Worm (Caenorhabditis elegans) whole organism, L4 larva: ENCODE results near the gene F22D3.4.

Source experiments
- D1046.2 ChIP-seq: fragments of 200-800 bp; sonication (Bioruptor generic); IDR thresholded peaks from 2 replicates; pipeline ENCODE4 v1.3.6; 2022; ENCODE audit warnings: missing genetic modification characterization, missing compliant biosample characterization
- F10B5.3 ChIP-seq: sonication (generic microtip); optimal IDR thresholded peaks from 2 replicates; lab custom pipeline; 2016; ENCODE audit warnings: mild to moderate bottlenecking, missing genetic modification characterization, missing compliant biosample characterization
- F49E8.2 ChIP-seq: sonication (generic microtip); optimal IDR thresholded peaks from 2 replicates; lab custom pipeline; 2016; ENCODE audit warnings: missing compliant biosample characterization, mild to moderate bottlenecking, missing genetic modification characterization, borderline replicate concordance
- R02D3.7 ChIP-seq: fragments of 150-350 bp; sonication (generic microtip); optimal IDR thresholded peaks from 3 replicates; lab custom pipeline; 2014; ENCODE audit warnings: missing biosample characterization, missing genetic modification characterization
- T26A8.4 ChIP-seq: fragments of 200-800 bp; sonication (Bioruptor generic); IDR thresholded peaks from 2 replicates; pipeline ENCODE4 v1.3.6; 2022; ENCODE audit warnings: missing genetic modification characterization, missing compliant biosample characterization
- Y105C5A.15 ChIP-seq: fragments of 200-800 bp; sonication (Bioruptor generic); IDR thresholded peaks from 2 replicates; pipeline ENCODE4 v1.3.6; 2022; ENCODE audit warnings: missing genetic modification characterization, missing compliant biosample characterization
- Y5F2A.4 ChIP-seq: fragments of 200-800 bp; sonication (Bioruptor generic); optimal IDR thresholded peaks from 2 replicates; lab custom pipeline; 2018; ENCODE audit warnings: mild to moderate bottlenecking, missing genetic modification characterization, missing compliant biosample characterization
- Y75B8A.6 ChIP-seq: fragments of 200-800 bp; sonication (Bioruptor generic); IDR thresholded peaks from 2 replicates; pipeline ENCODE4 v1.3.6; 2022; ENCODE audit warnings: missing genetic modification reagents, missing genetic modification characterization, missing compliant biosample characterization
- ZK337.2 ChIP-seq: fragments of 200-800 bp; sonication (Bioruptor generic); IDR thresholded peaks from 2 replicates; pipeline ENCODE4 v1.3.6; 2022; ENCODE audit warnings: missing genetic modification reagents, missing genetic modification characterization, missing compliant biosample characterization
- ZK546.5 ChIP-seq, 2 experiments: sonication (generic microtip); optimal IDR thresholded peaks; 2 replicates each; lab custom pipeline; 2017; ENCODE audit warnings: missing biosample characterization in 2 of 2, missing genetic modification characterization in 2 of 2
- ceh-32 ChIP-seq: sonication (generic microtip); optimal IDR thresholded peaks from 2 replicates; lab custom pipeline; 2016; ENCODE audit warnings: mild to moderate bottlenecking, missing genetic modification characterization, missing compliant biosample characterization; ENCODE audit not compliant: poor library complexity
- ceh-44 ChIP-seq: fragments of 200-800 bp; sonication (Bioruptor generic); IDR thresholded peaks from 2 replicates; pipeline ENCODE4 v1.3.6; 2022; ENCODE audit warnings: missing genetic modification reagents, missing genetic modification characterization, missing compliant biosample characterization
- cey-2 ChIP-seq: sonication (generic microtip); optimal IDR thresholded peaks from 3 replicates; lab custom pipeline; 2017; ENCODE audit warnings: missing genetic modification characterization, mild to moderate bottlenecking, missing compliant biosample characterization, antibody characterized with exemption, borderline replicate concordance; ENCODE audit not compliant: insufficient read depth
- ctbp-1 ChIP-seq: fragments of 200-800 bp; sonication (Bioruptor generic); IDR thresholded peaks from 2 replicates; pipeline ENCODE4 v1.3.6; 2022; ENCODE audit warnings: missing genetic modification reagents, missing genetic modification characterization, missing compliant biosample characterization
- daf-12 ChIP-seq: fragments of 150-350 bp; optimal IDR thresholded peaks from 2 replicates; lab custom pipeline; 2014; ENCODE audit warnings: missing biosample characterization, missing genetic modification reagents, missing genetic modification characterization
- daf-16 ChIP-seq, 3 experiments: sonication (generic microtip); optimal IDR thresholded peaks; 2 replicates each; lab custom pipeline; 2016 to 2017; ENCODE audit warnings: missing genetic modification characterization in 3 of 3, missing genetic modification reagents in 3 of 3, mild to moderate bottlenecking in 2 of 3, missing compliant biosample characterization in 2 of 3, missing biosample characterization in 1 of 3, moderate library complexity in 1 of 3
- daf-19 ChIP-seq: fragments of 200-800 bp; sonication (Bioruptor generic); conservative IDR thresholded peaks from 2 replicates; pipeline ENCODE4 v1.3.6; 2022; ENCODE audit warnings: missing genetic modification characterization, missing compliant biosample characterization
- daf-8 ChIP-seq: fragments of 200-800 bp; sonication (Bioruptor generic); IDR thresholded peaks from 2 replicates; pipeline ENCODE4 v1.3.6; 2022; ENCODE audit warnings: missing genetic modification characterization, missing compliant biosample characterization
- dmd-8 ChIP-seq: fragments of 200-800 bp; sonication (Bioruptor generic); IDR thresholded peaks from 2 replicates; pipeline ENCODE4 v1.3.6; 2022; ENCODE audit warnings: missing genetic modification characterization, missing compliant biosample characterization
- egl-27 ChIP-seq: sonication (generic microtip); optimal IDR thresholded peaks from 3 replicates; lab custom pipeline; 2017; ENCODE audit warnings: missing biosample characterization, missing genetic modification reagents, missing genetic modification characterization
- egl-43 ChIP-seq: fragments of 200-800 bp; sonication (Bioruptor generic); IDR thresholded peaks from 2 replicates; pipeline ENCODE4 v1.3.6; 2022; ENCODE audit warnings: missing genetic modification reagents, missing genetic modification characterization, missing compliant biosample characterization
- fkh-10 ChIP-seq: fragments of 150-350 bp; optimal IDR thresholded peaks from 2 replicates; lab custom pipeline; 2014; ENCODE audit warnings: missing biosample characterization, missing genetic modification reagents, missing genetic modification characterization
- hif-1 ChIP-seq, 2 experiments: sonication (generic microtip); optimal IDR thresholded peaks; 2 replicates each; lab custom pipeline; 2016 to 2017; ENCODE audit warnings: missing compliant biosample characterization in 2 of 2, missing genetic modification characterization in 2 of 2, missing genetic modification reagents in 2 of 2, missing genotype in 2 of 2, mild to moderate bottlenecking in 1 of 2
- hlh-11 ChIP-seq: fragments of 200-800 bp; sonication (Bioruptor generic); optimal IDR thresholded peaks from 2 replicates; lab custom pipeline; 2018; ENCODE audit warnings: mild to moderate bottlenecking, missing genetic modification characterization, missing compliant biosample characterization
- hlh-30 ChIP-seq: sonication (generic microtip); optimal IDR thresholded peaks from 2 replicates; lab custom pipeline; 2017; ENCODE audit warnings: antibody characterized with exemption, mild to moderate bottlenecking, missing genetic modification characterization, missing compliant biosample characterization; ENCODE audit not compliant: insufficient read depth
- lim-7 ChIP-seq: fragments of 200-800 bp; sonication (Bioruptor generic); IDR thresholded peaks from 2 replicates; pipeline ENCODE4 v1.3.6; 2022; ENCODE audit warnings: missing genetic modification characterization, missing compliant biosample characterization
- lin-29 ChIP-seq: fragments of 200-800 bp; sonication (Bioruptor generic); IDR thresholded peaks from 2 replicates; pipeline ENCODE4 v1.3.6; 2022; ENCODE audit warnings: missing genetic modification reagents, missing genetic modification characterization, missing compliant biosample characterization
- lsy-2 ChIP-seq, 2 experiments: fragments of 150-350 bp in 1 of 2; sonication (generic microtip) in 1 of 2; optimal IDR thresholded peaks; 2 replicates each; lab custom pipeline; 2014 to 2017; ENCODE audit warnings: missing biosample characterization in 2 of 2, missing genetic modification characterization in 2 of 2
- madf-5 ChIP-seq, 2 experiments: fragments of 200-800 bp; sonication (Bioruptor generic); IDR thresholded peaks; 2 replicates each; pipeline ENCODE4 v1.3.6; 2022; ENCODE audit warnings: missing compliant biosample characterization in 2 of 2, missing genetic modification characterization in 2 of 2
- madf-9 ChIP-seq: fragments of 200-800 bp; sonication (Bioruptor generic); conservative IDR thresholded peaks from 2 replicates; pipeline ENCODE4 v1.3.6; 2022; ENCODE audit warnings: missing genetic modification reagents, missing genetic modification characterization, missing compliant biosample characterization
- mdt-29 ChIP-seq: fragments of 200-800 bp; sonication (Bioruptor generic); IDR thresholded peaks from 2 replicates; pipeline ENCODE4 v1.3.6; 2022; ENCODE audit warnings: missing genetic modification reagents, missing genetic modification characterization, missing compliant biosample characterization
- mxl-2 ChIP-seq: fragments of 200-800 bp; sonication (Bioruptor generic); conservative IDR thresholded peaks from 2 replicates; pipeline ENCODE4 v1.3.6; 2022; ENCODE audit warnings: missing genetic modification reagents, missing genetic modification characterization, missing compliant biosample characterization
- mxl-3 ChIP-seq: fragments of 200-800 bp; sonication (Bioruptor generic); optimal IDR thresholded peaks from 2 replicates; lab custom pipeline; 2018; ENCODE audit warnings: mild to moderate bottlenecking, missing genetic modification characterization, missing compliant biosample characterization
- nhr-10 ChIP-seq: fragments of 150-350 bp; optimal IDR thresholded peaks from 2 replicates; lab custom pipeline; 2014; ENCODE audit warnings: missing biosample characterization, missing genetic modification characterization
- nhr-111 ChIP-seq: fragments of 200-800 bp; sonication (Bioruptor generic); optimal IDR thresholded peaks from 2 replicates; lab custom pipeline; 2018; ENCODE audit warnings: mild to moderate bottlenecking, missing genetic modification characterization, missing compliant biosample characterization
- nhr-237 ChIP-seq: sonication (generic microtip); optimal IDR thresholded peaks from 2 replicates; lab custom pipeline; 2017; ENCODE audit warnings: missing biosample characterization, missing genetic modification characterization
- nhr-25 ChIP-seq: sonication (generic microtip); optimal IDR thresholded peaks from 2 replicates; lab custom pipeline; 2017; ENCODE audit warnings: missing genetic modification characterization, mild to moderate bottlenecking, missing compliant biosample characterization, antibody characterized with exemption, moderate library complexity, borderline replicate concordance; ENCODE audit not compliant: insufficient read depth
- nhr-41 ChIP-seq: fragments of 200-800 bp; sonication (Bioruptor generic); IDR thresholded peaks from 2 replicates; pipeline ENCODE4 v1.3.6; 2022; ENCODE audit warnings: missing genetic modification reagents, missing genetic modification characterization, missing compliant biosample characterization
- nhr-42 ChIP-seq: fragments of 200-800 bp; sonication (Bioruptor generic); IDR thresholded peaks from 2 replicates; pipeline ENCODE4 v1.3.6; 2022; ENCODE audit warnings: missing genetic modification characterization, missing compliant biosample characterization
- nhr-48 ChIP-seq: sonication (generic microtip); optimal IDR thresholded peaks from 2 replicates; lab custom pipeline; 2016; ENCODE audit warnings: mild to moderate bottlenecking, missing genetic modification characterization, missing compliant biosample characterization
- snpc-1.2 ChIP-seq: fragments of 200-800 bp; sonication (Bioruptor generic); IDR thresholded peaks from 2 replicates; pipeline ENCODE4 v1.3.6; 2022; ENCODE audit warnings: missing genetic modification reagents, missing genetic modification characterization, missing compliant biosample characterization
- snpc-4 ChIP-seq: fragments of 150-350 bp; optimal IDR thresholded peaks from 2 replicates; lab custom pipeline; 2014; ENCODE audit warnings: missing biosample characterization, missing genetic modification characterization
- spr-1 ChIP-seq: sonication (generic microtip); optimal IDR thresholded peaks from 2 replicates; lab custom pipeline; 2016; ENCODE audit warnings: mild to moderate bottlenecking, missing genetic modification characterization, missing compliant biosample characterization
- spr-3 ChIP-seq: fragments of 200-800 bp; sonication (Bioruptor generic); optimal IDR thresholded peaks from 2 replicates; lab custom pipeline; 2018; ENCODE audit warnings: mild to moderate bottlenecking, missing genetic modification characterization, missing compliant biosample characterization
- vab-7 ChIP-seq: fragments of 200-800 bp; sonication (Bioruptor generic); IDR thresholded peaks from 2 replicates; pipeline ENCODE4 v1.3.6; 2022; ENCODE audit warnings: missing genetic modification reagents, missing genetic modification characterization, missing compliant biosample characterization
- zag-1 ChIP-seq: fragments of 150-350 bp; optimal IDR thresholded peaks from 2 replicates; lab custom pipeline; 2014; ENCODE audit warnings: missing biosample characterization, missing genetic modification characterization
- zfp-2 ChIP-seq: sonication (generic microtip); optimal IDR thresholded peaks from 2 replicates; lab custom pipeline; 2016; ENCODE audit warnings: mild to moderate bottlenecking, missing genetic modification characterization, missing compliant biosample characterization
- zfp-3 ChIP-seq: fragments of 200-800 bp; sonication (Bioruptor generic); conservative IDR thresholded peaks from 2 replicates; pipeline ENCODE4 v1.3.6; 2022; ENCODE audit warnings: missing genetic modification reagents, missing genetic modification characterization, missing compliant biosample characterization
- zip-11 ChIP-seq: fragments of 200-800 bp; sonication (Bioruptor generic); IDR thresholded peaks from 2 replicates; pipeline ENCODE4 v1.3.6; 2022; ENCODE audit warnings: missing genetic modification characterization, missing compliant biosample characterization
- ztf-7 ChIP-seq: fragments of 150-350 bp; optimal IDR thresholded peaks from 2 replicates; lab custom pipeline; 2014; ENCODE audit warnings: missing biosample characterization, missing genetic modification characterization

F22D3.4 gene

ce11 chrII:6926488-6926887 is 915 bp downstream of the F22D3.4 start (continued):
- TF ChIP-seq mxl-2 (GFP tag; lab: Robert Waterston, UW): no peak
- no peak for TF ChIP-seq ztf-7 (tag; lab: Kevin White, UChicago)
- no peak for TF ChIP-seq lin-29 (GFP tag; lab: Robert Waterston, UW)
- TF ChIP-seq spr-3 (GFP tag; lab: Kevin White, UChicago): no peak
- peak; percentile 37; the same call in 1 of the 2 replicates for TF ChIP-seq egl-43 (GFP tag; lab: Robert Waterston, UW)
- peak; percentile 0 for TF ChIP-seq spr-1 (tag; lab: Kevin White, UChicago)
- TF ChIP-seq madf-5 (GFP tag; IDR thresholded peaks at IDR 0.05; lab: Robert Waterston, UW): no peak
- TF ChIP-seq egl-27 (tag; lab: Kevin White, UChicago): no peak
- peak; percentile 31; the same call in 1 of the 2 replicates for TF ChIP-seq madf-9 (GFP tag; lab: Robert Waterston, UW)
- TF ChIP-seq Y105C5A.15: no peak
- TF ChIP-seq ctbp-1 (GFP tag; lab: Robert Waterston, UW): peak; percentile 72
- no peak for TF ChIP-seq D1046.2 (GFP tag; lab: Robert Waterston, UW)
- TF ChIP-seq ceh-44: no peak
- no peak for TF ChIP-seq daf-12 (tag; lab: Kevin White, UChicago)
- no peak for TF ChIP-seq nhr-111 (GFP tag; lab: Kevin White, UChicago)
- TF ChIP-seq cey-2: no peak
- no peak for TF ChIP-seq nhr-237
- no peak for TF ChIP-seq F49E8.2 (tag; lab: Kevin White, UChicago)
- peak; percentile 94 for TF ChIP-seq hlh-11 (tag; lab: Kevin White, UChicago)
- TF ChIP-seq Y5F2A.4 (GFP tag; lab: Kevin White, UChicago): no peak
- TF ChIP-seq daf-8 (GFP tag; lab: Robert Waterston, UW): no peak
- TF ChIP-seq R02D3.7 (tag; lab: Kevin White, UChicago): no peak
- TF ChIP-seq nhr-42: no peak
- TF ChIP-seq zfp-3 (GFP tag; lab: Robert Waterston, UW): 0 out of 2 replicates have a peak, but pooled peaks have one; percentile 16
- no peak for TF ChIP-seq snpc-1.2
- peak; percentile 9 for TF ChIP-seq F10B5.3 (tag; lab: Kevin White, UChicago)
- TF ChIP-seq lsy-2 (tag; optimal IDR thresholded peaks at IDR 0.05; lab: Kevin White, UChicago): peak; percentile 46 to 79
- TF ChIP-seq nhr-41: no peak
- peak; percentile 75 for TF ChIP-seq nhr-48 (tag; lab: Kevin White, UChicago)
- TF ChIP-seq zag-1 (tag; lab: Kevin White, UChicago): no peak
- TF ChIP-seq Y75B8A.6: no peak
- no peak for TF ChIP-seq vab-7 (GFP tag; lab: Robert Waterston, UW)
- TF ChIP-seq ZK337.2: 0 out of 2 replicates have a peak, but pooled peaks have one; percentile 46
- peak; percentile 40 for TF ChIP-seq nhr-10 (tag; lab: Kevin White, UChicago)
- TF ChIP-seq lim-7 (GFP tag; lab: Robert Waterston, UW): no peak
- TF ChIP-seq daf-19 (GFP tag; lab: Robert Waterston, UW): no peak
- no peak for TF ChIP-seq mdt-29 (GFP tag; lab: Robert Waterston, UW)
- TF ChIP-seq T26A8.4 (GFP tag; lab: Robert Waterston, UW): no peak
- peak; percentile 94 for TF ChIP-seq hlh-30 (tag; lab: Kevin White, UChicago)
- peak; percentile 78 for TF ChIP-seq mxl-3
- peak; percentile 42 for TF ChIP-seq fkh-10
- TF ChIP-seq snpc-4 (tag; lab: Kevin White, UChicago): no peak
- peak; percentile 18 to 40 for TF ChIP-seq daf-16 (GFP tag; optimal IDR thresholded peaks at IDR 0.05; lab: Kevin White, UChicago)
- TF ChIP-seq daf-16 (tag; optimal IDR thresholded peaks at IDR 0.05; lab: Kevin White, UChicago): peak; percentile 69
- TF ChIP-seq zip-11 (GFP tag; lab: Robert Waterston, UW): no peak
- no peak for TF ChIP-seq zfp-2 (tag; lab: Kevin White, UChicago)
- TF ChIP-seq nhr-25: peak; percentile 14
- peak; percentile 0 for TF ChIP-seq ceh-32 (tag; lab: Kevin White, UChicago)
- peak; percentile 18 to 74 for TF ChIP-seq hif-1 (tag; optimal IDR thresholded peaks at IDR 0.05; lab: Kevin White, UChicago)
- no peak for TF ChIP-seq ZK546.5 (tag; optimal IDR thresholded peaks at IDR 0.05; lab: Kevin White, UChicago)
- TF ChIP-seq dmd-8 (GFP tag; lab: Robert Waterston, UW): no peak
